Worm (Caenorhabditis elegans) whole organism, young adult: ENCODE measurements around the gene C28C12.12.
"Not testable (repeated sequence)": the region's sequence is repeated elsewhere in the genome, so short reads cannot be mapped to it uniquely, and the experiment has no call there.

Experiments used
- B0019.2 ChIP-seq: fragments of 200-800 bp; sonication (Bioruptor generic); conservative IDR thresholded peaks from 2 replicates; pipeline ENCODE4 v1.3.6; 2022; ENCODE audit warnings: missing genetic modification reagents, missing genetic modification characterization, missing compliant biosample characterization
- D2030.7 ChIP-seq: fragments of 200-800 bp; sonication (Bioruptor generic); IDR thresholded peaks from 2 replicates; pipeline ENCODE4 v1.3.6; 2022; ENCODE audit warnings: missing genetic modification reagents, missing genetic modification characterization, missing compliant biosample characterization
- F33H1.4 ChIP-seq: fragments of 200-800 bp; sonication (Bioruptor generic); IDR thresholded peaks from 2 replicates; pipeline ENCODE4 v1.3.6; 2022; ENCODE audit warnings: missing genetic modification reagents, missing genetic modification characterization, missing compliant biosample characterization
- F52B5.7 ChIP-seq: sonication (generic microtip); optimal IDR thresholded peaks from 2 replicates; lab custom pipeline; 2016; ENCODE audit warnings: mild to moderate bottlenecking, missing genetic modification characterization, missing compliant biosample characterization
- F57C9.4 ChIP-seq: sonication (generic microtip); optimal IDR thresholded peaks from 2 replicates; lab custom pipeline; 2017; ENCODE audit warnings: mild to moderate bottlenecking, missing genetic modification characterization, missing compliant biosample characterization
- Y53F4B.3 ChIP-seq: fragments of 200-800 bp; sonication (Bioruptor generic); IDR thresholded peaks from 2 replicates; pipeline ENCODE4 v1.3.6; 2022; ENCODE audit warnings: missing genetic modification reagents, missing genetic modification characterization, missing compliant biosample characterization
- Y56A3A.18 ChIP-seq: fragments of 200-800 bp; sonication (Bioruptor generic); IDR thresholded peaks from 2 replicates; pipeline ENCODE4 v1.3.6; 2022; ENCODE audit warnings: missing genetic modification reagents, missing genetic modification characterization, missing compliant biosample characterization
- Y79H2A.3 ChIP-seq: fragments of 200-800 bp; sonication (Bioruptor generic); conservative IDR thresholded peaks from 2 replicates; pipeline ENCODE4 v1.3.6; 2022; ENCODE audit warnings: missing genetic modification reagents, missing genetic modification characterization, missing compliant biosample characterization
- Y95B8A.8 ChIP-seq: fragments of 200-800 bp; sonication (Bioruptor generic); IDR thresholded peaks from 2 replicates; pipeline ENCODE4 v1.3.6; 2022; ENCODE audit warnings: missing genetic modification reagents, missing genetic modification characterization, missing compliant biosample characterization
- aptf-3 ChIP-seq: fragments of 200-800 bp; sonication (Bioruptor generic); IDR thresholded peaks from 2 replicates; pipeline ENCODE4 v1.3.6; 2022; ENCODE audit warnings: missing genetic modification characterization, missing compliant biosample characterization
- attf-6 ChIP-seq: fragments of 200-800 bp; sonication (Bioruptor generic); IDR thresholded peaks from 2 replicates; pipeline ENCODE4 v1.3.6; 2022; ENCODE audit warnings: missing genetic modification reagents, missing genetic modification characterization, missing compliant biosample characterization
- ceh-91 ChIP-seq: fragments of 200-800 bp; sonication (Bioruptor generic); IDR thresholded peaks from 2 replicates; pipeline ENCODE4 v1.3.6; 2022; ENCODE audit warnings: missing genetic modification reagents, missing genetic modification characterization, missing compliant biosample characterization
- dox-1 ChIP-seq: fragments of 200-800 bp; sonication (Bioruptor generic); IDR thresholded peaks from 2 replicates; pipeline ENCODE4 v1.3.6; 2022; ENCODE audit warnings: missing genetic modification reagents, missing genetic modification characterization, missing compliant biosample characterization
- dpff-1 ChIP-seq: sonication (generic microtip); optimal IDR thresholded peaks from 2 replicates; lab custom pipeline; 2017; ENCODE audit warnings: mild to moderate bottlenecking, missing genetic modification characterization, missing compliant biosample characterization
- egl-18 ChIP-seq: fragments of 200-800 bp; sonication (Bioruptor generic); IDR thresholded peaks from 2 replicates; pipeline ENCODE4 v1.3.6; 2022; ENCODE audit warnings: missing genetic modification reagents, missing genetic modification characterization, missing compliant biosample characterization
- egl-44 ChIP-seq: fragments of 200-800 bp; sonication (Bioruptor generic); IDR thresholded peaks from 2 replicates; pipeline ENCODE4 v1.3.6; 2022; ENCODE audit warnings: missing genetic modification reagents, missing genetic modification characterization, missing compliant biosample characterization
- ekl-4 ChIP-seq: fragments of 200-800 bp; sonication (Bioruptor generic); IDR thresholded peaks from 2 replicates; pipeline ENCODE4 v1.3.6; 2022; ENCODE audit warnings: missing genetic modification reagents, missing genetic modification characterization, missing compliant biosample characterization
- hlh-26 ChIP-seq: fragments of 200-800 bp; sonication (Bioruptor generic); conservative IDR thresholded peaks from 2 replicates; pipeline ENCODE4 v1.3.6; 2022; ENCODE audit warnings: missing genetic modification reagents, missing genetic modification characterization, missing compliant biosample characterization
- hsf-1 ChIP-seq: fragments of 200-800 bp; sonication (Bioruptor generic); IDR thresholded peaks from 2 replicates; pipeline ENCODE4 v1.3.6; 2022; ENCODE audit warnings: missing genetic modification reagents, missing genetic modification characterization, missing compliant biosample characterization
- lsl-1 ChIP-seq: fragments of 200-800 bp; sonication (Bioruptor generic); optimal IDR thresholded peaks from 2 replicates; lab custom pipeline; 2018; ENCODE audit warnings: mild to moderate bottlenecking, missing genetic modification characterization, moderate library complexity, missing compliant biosample characterization
- madf-3 ChIP-seq: fragments of 200-800 bp; sonication (Bioruptor generic); IDR thresholded peaks from 2 replicates; pipeline ENCODE4 v1.3.6; 2022; ENCODE audit warnings: missing genetic modification reagents, missing genetic modification characterization, missing compliant biosample characterization
- madf-6 ChIP-seq: fragments of 200-800 bp; sonication (Bioruptor generic); IDR thresholded peaks from 2 replicates; pipeline ENCODE4 v1.3.6; 2022; ENCODE audit warnings: missing genetic modification reagents, missing genetic modification characterization, missing compliant biosample characterization
- nfyb-1 ChIP-seq: fragments of 200-800 bp; sonication (Bioruptor generic); IDR thresholded peaks from 2 replicates; pipeline ENCODE4 v1.3.6; 2022; ENCODE audit warnings: missing genetic modification reagents, missing genetic modification characterization, missing compliant biosample characterization
- nhr-80 ChIP-seq: sonication (generic microtip); optimal IDR thresholded peaks from 2 replicates; lab custom pipeline; 2016; ENCODE audit warnings: missing genetic modification characterization, missing compliant biosample characterization
- nhr-90 ChIP-seq: sonication (generic microtip); optimal IDR thresholded peaks from 2 replicates; lab custom pipeline; 2016; ENCODE audit warnings: missing genotype, mild to moderate bottlenecking, missing genetic modification characterization, missing compliant biosample characterization
- pbrm-1 ChIP-seq: fragments of 200-800 bp; sonication (Bioruptor generic); IDR thresholded peaks from 2 replicates; pipeline ENCODE4 v1.3.6; 2022; ENCODE audit warnings: missing genetic modification reagents, missing genetic modification characterization, missing compliant biosample characterization
- rcor-1 ChIP-seq: fragments of 200-800 bp; sonication (Bioruptor generic); IDR thresholded peaks from 2 replicates; pipeline ENCODE4 v1.3.6; 2022; ENCODE audit warnings: missing genetic modification reagents, missing genetic modification characterization, missing compliant biosample characterization
- rec-8 ChIP-seq, 2 experiments: sonication (generic microtip); optimal IDR thresholded peaks; 2 replicates each; lab custom pipeline; 2016; ENCODE audit warnings: mild to moderate bottlenecking in 2 of 2, missing genetic modification characterization in 2 of 2, missing genetic modification reagents in 2 of 2, missing genotype in 2 of 2, missing biosample characterization in 1 of 2, missing compliant biosample characterization in 1 of 2, moderate library complexity in 1 of 2
- rpc-1 ChIP-seq, 2 experiments: fragments of 150-350 bp in 1 of 2; sonication (generic microtip) in 1 of 2; optimal IDR thresholded peaks; 2 replicates each; lab custom pipeline; 2014 to 2018; ENCODE audit warnings: missing biosample characterization in 1 of 2, missing genetic modification characterization in 1 of 2, missing genetic modification reagents in 1 of 2, missing genotype in 1 of 2
- sea-2 ChIP-seq: fragments of 200-800 bp; sonication (Bioruptor generic); IDR thresholded peaks from 2 replicates; pipeline ENCODE4 v1.3.6; 2022; ENCODE audit warnings: missing genetic modification characterization, missing compliant biosample characterization
- sptf-2 ChIP-seq: fragments of 200-800 bp; sonication (Bioruptor generic); optimal IDR thresholded peaks from 2 replicates; lab custom pipeline; 2018; ENCODE audit warnings: mild to moderate bottlenecking, missing genetic modification characterization, missing compliant biosample characterization
- unc-130 ChIP-seq: sonication (generic microtip); optimal IDR thresholded peaks from 2 replicates; lab custom pipeline; 2016; ENCODE audit warnings: missing genetic modification reagents, missing genetic modification characterization, missing compliant biosample characterization
- ztf-18 ChIP-seq: sonication (generic microtip); optimal IDR thresholded peaks from 2 replicates; lab custom pipeline; 2016; ENCODE audit warnings: missing genotype, mild to moderate bottlenecking, missing genetic modification characterization, missing compliant biosample characterization
- ztf-25 ChIP-seq: fragments of 200-800 bp; sonication (Bioruptor generic); IDR thresholded peaks from 2 replicates; pipeline ENCODE4 v1.3.6; 2022; ENCODE audit warnings: missing genetic modification reagents, missing genetic modification characterization, missing compliant biosample characterization

C28C12.12 gene

ce11 chrIV:8476880-8477279, 19.3 kb downstream of the C28C12.12 start, which contains the start of gene spp-10:
Gene spp-10 (plus strand): TSS chrIV:8477180.
- TF ChIP-seq nhr-90 (tag; lab: Kevin White, UChicago) (no peak), Y56A3A.18 (GFP tag; lab: Robert Waterston, UW) (no peak), rec-8 (tag; optimal IDR thresholded peaks at IDR 0.05; lab: Kevin White, UChicago) (no peak), sptf-2 (GFP tag; lab: Kevin White, UChicago) (no peak), unc-130 (GFP tag; lab: Kevin White, UChicago) (no peak), hlh-26 (no peak), F52B5.7 (no peak), lsl-1 (GFP tag; lab: Kevin White, UChicago) (no peak), dpff-1 (tag; lab: Kevin White, UChicago) (no peak), ztf-18 (tag; lab: Kevin White, UChicago) (no peak), Y95B8A.8 (GFP tag; lab: Robert Waterston, UW) (no peak), ztf-25 (GFP tag; lab: Robert Waterston, UW) (no peak)
- TF ChIP-seq, all 124 proteins: peak for 0

DNA sequence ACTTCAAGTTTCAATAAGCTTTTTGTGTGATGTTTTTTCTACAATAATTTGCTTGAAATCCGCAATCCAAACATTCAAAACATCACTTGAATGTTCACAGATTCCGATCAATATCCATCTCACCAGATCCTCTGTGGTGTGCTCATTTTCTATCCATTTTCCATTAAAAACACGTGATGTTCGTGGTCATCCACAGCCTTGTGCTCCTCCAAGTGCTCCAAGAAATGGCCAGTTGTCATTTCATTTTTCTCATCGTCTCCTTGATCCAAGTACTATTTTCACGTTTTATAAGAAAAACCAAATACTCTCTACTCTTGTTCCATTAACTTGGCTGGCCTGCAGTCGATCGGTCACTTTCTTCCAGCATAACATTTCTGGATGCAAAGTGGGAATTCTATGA, 20.0 kb downstream of the C28C12.12 start:
- no peak for TF ChIP-seq aptf-3 (GFP tag; lab: Robert Waterston, UW)
- TF ChIP-seq, all 124 proteins: peak for 0

- TF ChIP-seq nhr-80, result peak; percentile 86
- no peak for TF ChIP-seq nfyb-1 (GFP tag; lab: Robert Waterston, UW)
These were observed 21.0 kb downstream of the C28C12.12 start for ce11 chrIV:8475030-8475679.

- TF ChIP-seq Y56A3A.18 (GFP tag; lab: Robert Waterston, UW), result no peak
- TF ChIP-seq ceh-91 (GFP tag; lab: Robert Waterston, UW), result no peak
- TF ChIP-seq sea-2 (GFP tag; lab: Robert Waterston, UW), result no peak
- no peak for TF ChIP-seq F57C9.4 (tag; lab: Kevin White, UChicago)
These were observed 22.4 kb downstream of the C28C12.12 start, which contains the start of gene C28C12.11 for ce11 chrIV:8473756-8474155. Gene C28C12.11 (plus strand): TSS chrIV:8474056.

ce11 chrIV:8472493-8472892, 23.7 kb downstream of the C28C12.12 start, which contains the start of gene oat-1:
Gene oat-1 (minus strand): TSS chrIV:8472593.
- no peak for TF ChIP-seq ekl-4 (GFP tag; lab: Robert Waterston, UW)
- TF ChIP-seq egl-44 (GFP tag; lab: Robert Waterston, UW), result no peak
- TF ChIP-seq, all 124 proteins: peak for 0

DNA sequence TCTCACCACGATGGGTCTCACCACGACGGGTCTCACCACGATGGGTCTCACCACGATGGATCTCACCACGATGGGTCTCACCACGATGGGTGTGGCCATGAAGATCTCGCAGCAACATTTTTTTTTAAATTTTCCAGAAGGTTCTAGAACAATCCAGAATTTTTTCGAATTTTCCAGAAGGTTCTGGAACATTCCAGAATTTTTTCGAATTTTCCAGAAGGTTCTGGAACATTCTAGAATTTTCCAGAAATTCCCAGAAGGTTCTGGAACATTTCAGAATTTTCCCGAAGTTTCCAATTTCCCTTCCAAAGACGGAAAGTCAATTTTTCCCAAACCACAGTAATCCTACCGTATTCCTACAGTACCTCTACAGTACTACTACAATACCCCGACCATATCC, 26.0 kb downstream of the C28C12.12 start:
- TF ChIP-seq F33H1.4 (GFP tag; lab: Robert Waterston, UW), result peak; percentile 52
- peak; percentile 95 for TF ChIP-seq hsf-1
- TF ChIP-seq dox-1 (GFP tag; lab: Robert Waterston, UW), result 0 out of 2 replicates have a peak, but pooled peaks have one; percentile 42

DNA sequence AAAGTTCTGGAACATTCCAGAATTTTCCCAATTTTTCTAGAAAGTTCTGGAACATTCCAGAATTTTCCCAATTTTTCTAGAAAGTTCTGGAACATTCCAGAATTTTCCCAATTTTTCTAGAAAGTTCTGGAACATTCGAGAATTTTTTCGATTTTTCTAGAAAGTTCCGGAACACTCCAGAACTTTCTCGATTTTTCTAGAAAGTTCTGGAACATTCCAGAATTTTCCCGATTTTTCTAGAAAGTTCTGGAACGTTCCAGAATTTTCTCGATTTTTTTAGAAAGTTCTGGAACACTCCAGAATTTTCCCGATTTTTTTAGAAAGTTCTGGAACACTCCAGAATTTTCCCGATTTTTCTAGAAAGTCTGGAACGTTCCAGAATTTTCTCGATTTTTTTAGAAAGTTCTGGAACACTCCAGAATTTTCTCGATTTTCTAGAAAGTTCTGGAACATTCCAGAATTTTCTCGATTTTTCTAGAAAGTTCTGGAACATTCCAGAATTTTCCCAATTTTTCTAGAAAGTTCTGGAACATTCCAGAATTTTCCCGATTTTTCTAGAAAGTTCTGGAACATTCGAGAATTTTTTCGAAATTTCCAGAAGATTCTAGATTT, 27.3 kb downstream of the C28C12.12 start:
- TF ChIP-seq rpc-1 (optimal IDR thresholded peaks at IDR 0.05; lab: Kevin White, UChicago) (peak; percentile 31), pbrm-1 (GFP tag; lab: Robert Waterston, UW) (peak; percentile 73), rcor-1 (GFP tag; lab: Robert Waterston, UW) (peak; percentile 83), egl-44 (GFP tag; lab: Robert Waterston, UW) (0 out of 2 replicates have a peak, but pooled peaks have one; percentile 16), madf-3 (GFP tag; lab: Robert Waterston, UW) (peak; percentile 84), ztf-25 (GFP tag; lab: Robert Waterston, UW) (peak; percentile 57; the same call in 1 of the 2 replicates), aptf-3 (GFP tag; lab: Robert Waterston, UW) (0 out of 2 replicates have a peak, but pooled peaks have one; percentile 16), madf-6 (GFP tag; lab: Robert Waterston, UW) (peak; percentile 43), Y95B8A.8 (GFP tag; lab: Robert Waterston, UW) (0 out of 2 replicates have a peak, but pooled peaks have one; percentile 5), D2030.7 (GFP tag; lab: Robert Waterston, UW) (peak; percentile 59; the same call in 1 of the 2 replicates), attf-6 (GFP tag; lab: Robert Waterston, UW) (peak; percentile 49; the same call in 1 of the 2 replicates), Y53F4B.3 (GFP tag; lab: Robert Waterston, UW) (peak; percentile 20; the same call in 1 of the 2 replicates), egl-18 (GFP tag; lab: Robert Waterston, UW) (0 out of 2 replicates have a peak, but pooled peaks have one; percentile 44), hsf-1 (peak; percentile 99), ekl-4 (GFP tag; lab: Robert Waterston, UW) (peak; percentile 55; the same call in 1 of the 2 replicates), B0019.2 (GFP tag; lab: Robert Waterston, UW) (peak; percentile 16; the same call in 1 of the 2 replicates), Y79H2A.3 (GFP tag; lab: Robert Waterston, UW) (peak; percentile 78)
- not testable (repeated sequence) for TF ChIP-seq rpc-1 (tag; optimal IDR thresholded peaks at IDR 0.05; lab: Kevin White, UChicago)
